Fruit fly (Drosophila melanogaster) whole organism, embryonic: Measurements from ENCODE around the gene unc-119.

Experiments used
- Abd-B ChIP-seq: fragments of 200-800 bp; sonication (Bioruptor generic); optimal IDR thresholded peaks from 2 replicates; lab custom pipeline; 2018; ENCODE audit warnings: missing biosample characterization, mild to moderate bottlenecking, missing genetic modification characterization, moderate library complexity
- Atf6 ChIP-seq: fragments of 200-800 bp; sonication (Bioruptor generic); IDR thresholded peaks from 2 replicates; pipeline ENCODE4 v1.3.6; 2022; ENCODE audit warnings: missing biosample characterization, missing genetic modification characterization
- CG10209 ChIP-seq: fragments of 200-800 bp; sonication (Bioruptor generic); optimal IDR thresholded peaks from 3 replicates; lab custom pipeline; 2017; ENCODE audit warnings: missing biosample characterization, mild to moderate bottlenecking, missing genetic modification characterization, missing genetic modification reagents
- CG10267 ChIP-seq: fragments of 200-800 bp; sonication (Bioruptor generic); optimal IDR thresholded peaks from 2 replicates; lab custom pipeline; 2018; ENCODE audit warnings: missing biosample characterization, mild to moderate bottlenecking, missing genetic modification characterization, moderate library complexity
- CG10959 ChIP-seq: fragments of 200-800 bp; sonication (Bioruptor generic); IDR thresholded peaks from 2 replicates; pipeline ENCODE4 v1.3.6; 2022; ENCODE audit warnings: missing biosample characterization, missing genetic modification characterization
- CG11398 ChIP-seq: fragments of 200-800 bp; sonication (Bioruptor generic); optimal IDR thresholded peaks from 2 replicates; lab custom pipeline; 2016; ENCODE audit warnings: missing biosample characterization, missing genetic modification characterization
- CG11560 ChIP-seq: fragments of 200-800 bp; sonication (Bioruptor generic); IDR thresholded peaks from 3 replicates; pipeline ENCODE4 v1.3.6; 2022; ENCODE audit warnings: missing biosample characterization, missing genetic modification characterization
- CG11695 ChIP-seq: fragments of 200-800 bp; sonication (Bioruptor generic); IDR thresholded peaks from 3 replicates; pipeline ENCODE4 v1.3.6; 2022; ENCODE audit warnings: missing biosample characterization, missing genetic modification characterization
- CG12659 ChIP-seq: fragments of 200-800 bp; sonication (Bioruptor generic); optimal IDR thresholded peaks from 3 replicates; lab custom pipeline; 2017; ENCODE audit warnings: mild to moderate bottlenecking, missing biosample characterization, missing genetic modification reagents, missing genetic modification characterization
- CG13123 ChIP-seq: fragments of 200-800 bp; sonication (Bioruptor generic); optimal IDR thresholded peaks from 2 replicates; lab custom pipeline; 2016; ENCODE audit warnings: missing biosample characterization, missing genetic modification characterization
- CG13624 ChIP-seq: fragments of 200-800 bp; sonication (Bioruptor generic); optimal IDR thresholded peaks from 2 replicates; lab custom pipeline; 2016; ENCODE audit warnings: missing biosample characterization, missing genetic modification characterization
- CG14441 ChIP-seq: fragments of 200-800 bp; sonication (Bioruptor generic); IDR thresholded peaks from 2 replicates; pipeline ENCODE4 v1.3.6; 2022; ENCODE audit warnings: missing biosample characterization, missing genetic modification characterization
- CG15269 ChIP-seq: fragments of 200-800 bp; sonication (Bioruptor generic); optimal IDR thresholded peaks from 2 replicates; lab custom pipeline; 2018; ENCODE audit warnings: missing biosample characterization, mild to moderate bottlenecking, missing genetic modification characterization, moderate library complexity
- CG15479 ChIP-seq: fragments of 200-800 bp; sonication (Bioruptor generic); optimal IDR thresholded peaks from 3 replicates; lab custom pipeline; 2019; ENCODE audit warnings: missing biosample characterization, mild to moderate bottlenecking, missing genetic modification characterization, moderate library complexity
- CG15514 ChIP-seq: fragments of 200-800 bp; sonication (Bioruptor generic); optimal IDR thresholded peaks from 3 replicates; lab custom pipeline; 2017; ENCODE audit warnings: missing biosample characterization, missing genetic modification characterization, mild to moderate bottlenecking, moderate library complexity, missing genetic modification reagents
- CG17802 ChIP-seq: fragments of 200-800 bp; sonication (Bioruptor generic); optimal IDR thresholded peaks from 2 replicates; lab custom pipeline; 2018; ENCODE audit warnings: missing biosample characterization, mild to moderate bottlenecking, missing genetic modification characterization, moderate library complexity
- CG1832 ChIP-seq: fragments of 200-800 bp; sonication (Bioruptor generic); optimal IDR thresholded peaks from 2 replicates; lab custom pipeline; 2017; ENCODE audit warnings: missing biosample characterization, mild to moderate bottlenecking, missing genetic modification characterization, inconsistent platforms
- CG2116 ChIP-seq: fragments of 200-800 bp; sonication (Bioruptor generic); optimal IDR thresholded peaks from 3 replicates; lab custom pipeline; 2018; ENCODE audit warnings: missing biosample characterization, mild to moderate bottlenecking, missing genetic modification characterization
- CG30403 ChIP-seq: fragments of 200-800 bp; sonication (Bioruptor generic); optimal IDR thresholded peaks from 3 replicates; lab custom pipeline; 2016; ENCODE audit warnings: missing biosample characterization, missing genetic modification characterization
- CG32772 ChIP-seq: fragments of 200-800 bp; sonication (Bioruptor generic); IDR thresholded peaks from 2 replicates; pipeline ENCODE4 v1.3.6; 2022; ENCODE audit warnings: missing biosample characterization, missing genetic modification characterization
- CG33213 ChIP-seq: fragments of 200-800 bp; sonication (Bioruptor generic); optimal IDR thresholded peaks from 3 replicates; lab custom pipeline; 2016; ENCODE audit warnings: missing biosample characterization, missing genetic modification characterization
- CG43689 ChIP-seq: fragments of 200-800 bp; sonication (Bioruptor generic); IDR thresholded peaks from 2 replicates; pipeline ENCODE4 v1.3.6; 2022; ENCODE audit warnings: missing biosample characterization, missing genetic modification characterization
- CG6689 ChIP-seq: fragments of 200-800 bp; sonication (Bioruptor generic); IDR thresholded peaks from 2 replicates; pipeline ENCODE4 v1.3.6; 2022; ENCODE audit warnings: missing biosample characterization, missing genetic modification characterization
- CG7928 ChIP-seq: fragments of 200-800 bp; sonication (Bioruptor generic); optimal IDR thresholded peaks from 2 replicates; lab custom pipeline; 2017; ENCODE audit warnings: missing biosample characterization, mild to moderate bottlenecking, missing genetic modification characterization
- Dip3 ChIP-seq: fragments of 200-800 bp; sonication (Bioruptor generic); optimal IDR thresholded peaks from 3 replicates; lab custom pipeline; 2016; ENCODE audit warnings: missing biosample characterization, missing genetic modification characterization
- Dp ChIP-seq: fragments of 200-800 bp; sonication (Bioruptor generic); optimal IDR thresholded peaks from 2 replicates; lab custom pipeline; 2018; ENCODE audit warnings: missing biosample characterization, mild to moderate bottlenecking, missing genetic modification characterization, moderate library complexity
- Drgx ChIP-seq: fragments of 200-800 bp; sonication (Bioruptor generic); IDR thresholded peaks from 2 replicates; pipeline ENCODE4 v1.3.6; 2022; ENCODE audit warnings: missing biosample characterization, missing genetic modification characterization
- E2f2 ChIP-seq: fragments of 200-800 bp; sonication (Bioruptor generic); IDR thresholded peaks from 2 replicates; pipeline ENCODE4 v1.3.6; 2022; ENCODE audit warnings: missing biosample characterization, missing genetic modification characterization
- Jarid2 ChIP-seq: fragments of 200-800 bp; sonication (Bioruptor generic); optimal IDR thresholded peaks from 3 replicates; lab custom pipeline; 2017; ENCODE audit warnings: mild to moderate bottlenecking, missing biosample characterization, missing genetic modification reagents, missing genetic modification characterization
- Nf-YB ChIP-seq: fragments of 200-800 bp; sonication (Bioruptor generic); optimal IDR thresholded peaks from 3 replicates; lab custom pipeline; 2019; ENCODE audit warnings: missing biosample characterization, mild to moderate bottlenecking, missing genetic modification characterization, moderate library complexity
- Poxn ChIP-seq: fragments of 200-800 bp; sonication (Bioruptor generic); IDR thresholded peaks from 2 replicates; pipeline ENCODE4 v1.3.6; 2022; ENCODE audit warnings: missing biosample characterization, missing genetic modification characterization
- Ptx1 ChIP-seq: fragments of 200-800 bp; sonication (Bioruptor generic); IDR thresholded peaks from 2 replicates; pipeline ENCODE4 v1.3.6; 2022; ENCODE audit warnings: missing biosample characterization, missing genetic modification characterization
- Ssrp ChIP-seq: fragments of 200-800 bp; sonication (Bioruptor generic); optimal IDR thresholded peaks from 2 replicates; lab custom pipeline; 2018; ENCODE audit warnings: missing biosample characterization, mild to moderate bottlenecking, missing genetic modification characterization, moderate library complexity
- TFAM ChIP-seq: fragments of 200-800 bp; sonication (Bioruptor generic); optimal IDR thresholded peaks from 2 replicates; lab custom pipeline; 2017; ENCODE audit warnings: missing biosample characterization, missing genetic modification characterization, inconsistent platforms
- Trl ChIP-seq, 3 experiments: fragments of >200 bp in 2 of 3; fragments of 200-800 bp in 1 of 3; sonication (Bioruptor generic) in 1 of 3; optimal IDR thresholded peaks; 2 replicates in 1 of 3; 3 replicates in 2 of 3; lab custom pipeline; 2016 to 2017; ENCODE audit warnings: missing biosample characterization in 1 of 3, missing genetic modification characterization in 1 of 3
- chinmo ChIP-seq: fragments of 200-800 bp; sonication (Bioruptor generic); IDR thresholded peaks from 4 replicates; pipeline ENCODE4 v1.3.6; 2022; ENCODE audit warnings: missing biosample characterization, missing genetic modification characterization; ENCODE audit not compliant: partially characterized antibody
- cwo ChIP-seq: fragments of 200-800 bp; sonication (Bioruptor generic); optimal IDR thresholded peaks from 3 replicates; lab custom pipeline; 2017; ENCODE audit warnings: missing biosample characterization, missing genetic modification characterization, mild to moderate bottlenecking, moderate library complexity, missing genetic modification reagents
- eyg ChIP-seq: fragments of 200-800 bp; sonication (Bioruptor generic); optimal IDR thresholded peaks from 3 replicates; lab custom pipeline; 2016; ENCODE audit warnings: missing biosample characterization, missing genetic modification characterization
- gce ChIP-seq: fragments of 200-800 bp; sonication (Bioruptor generic); IDR thresholded peaks from 3 replicates; pipeline ENCODE4 v1.3.6; 2022; ENCODE audit warnings: missing biosample characterization, missing genetic modification characterization
- gt ChIP-seq: fragments of 200-800 bp; sonication (Bioruptor generic); IDR thresholded peaks from 2 replicates; pipeline ENCODE4 v1.3.6; 2022; ENCODE audit warnings: missing biosample characterization, missing genetic modification characterization
- ham ChIP-seq: fragments of 200-800 bp; sonication (Bioruptor generic); IDR thresholded peaks from 2 replicates; pipeline ENCODE4 v1.3.6; 2022; ENCODE audit warnings: missing biosample characterization, missing genetic modification characterization
- her ChIP-seq: fragments of 200-800 bp; sonication (Bioruptor generic); optimal IDR thresholded peaks from 2 replicates; lab custom pipeline; 2016; ENCODE audit warnings: missing biosample characterization, missing genetic modification characterization
- lola ChIP-seq, 3 experiments: fragments of >200 bp in 2 of 3; fragments of 200-800 bp in 1 of 3; sonication (Bioruptor generic) in 1 of 3; optimal IDR thresholded peaks; 2 replicates each; lab custom pipeline; 2017 to 2019; ENCODE audit warnings: missing biosample characterization in 3 of 3, missing genetic modification characterization in 3 of 3, mild to moderate bottlenecking in 1 of 3, moderate library complexity in 1 of 3
- pum ChIP-seq: fragments of 200-800 bp; sonication (Bioruptor generic); optimal IDR thresholded peaks from 2 replicates; lab custom pipeline; 2016; ENCODE audit warnings: missing biosample characterization, missing genetic modification characterization
- ranshi ChIP-seq: fragments of 200-800 bp; sonication (Bioruptor generic); IDR thresholded peaks from 2 replicates; pipeline ENCODE4 v1.3.6; 2022; ENCODE audit warnings: missing biosample characterization, missing genetic modification characterization
- seq ChIP-seq: fragments of 200-800 bp; sonication (Bioruptor generic); IDR thresholded peaks from 2 replicates; pipeline ENCODE4 v1.3.6; 2022; ENCODE audit warnings: missing biosample characterization, missing genetic modification characterization
- ssp ChIP-seq: fragments of 200-800 bp; sonication (Bioruptor generic); IDR thresholded peaks from 2 replicates; pipeline ENCODE4 v1.3.6; 2022; ENCODE audit warnings: missing biosample characterization, missing genetic modification characterization
- tna ChIP-seq: fragments of 200-800 bp; sonication (Bioruptor generic); IDR thresholded peaks from 2 replicates; pipeline ENCODE4 v1.3.6; 2022; ENCODE audit warnings: missing biosample characterization, missing genetic modification characterization; ENCODE audit not compliant: partially characterized antibody
- wek ChIP-seq: fragments of 200-800 bp; sonication (Bioruptor generic); optimal IDR thresholded peaks from 3 replicates; lab custom pipeline; 2018; ENCODE audit warnings: missing biosample characterization, mild to moderate bottlenecking, missing genetic modification characterization, moderate library complexity

Gene unc-119

dm6 chrX:7324816-7325246 lies 33.7 kb upstream of the unc-119 start (continued):
- TF ChIP-seq ssp (GFP tag; lab: Robert Waterston, UW): peak; percentile 86
- peak; percentile 95 for TF ChIP-seq Atf6 (GFP tag; lab: Robert Waterston, UW)
- TF ChIP-seq Drgx: peak; percentile 98
- TF ChIP-seq CG33213 (GFP tag; lab: Kevin White, UChicago): peak; percentile 60
- TF ChIP-seq Dp (GFP tag; lab: Kevin White, UChicago): no peak
- peak; percentile 95 for TF ChIP-seq ranshi (GFP tag; lab: Robert Waterston, UW)
- TF ChIP-seq Trl (optimal IDR thresholded peaks at IDR 0.05; lab: Kevin White, UChicago): no peak
- TF ChIP-seq Trl (GFP tag; optimal IDR thresholded peaks at IDR 0.05; lab: Kevin White, UChicago): peak; percentile 74
- TF ChIP-seq CG10267 (tag; lab: Kevin White, UChicago): peak; percentile 96
- peak; percentile 96 for TF ChIP-seq CG6689 (GFP tag; lab: Robert Waterston, UW)
- peak; percentile 92 for TF ChIP-seq cwo (GFP tag; lab: Kevin White, UChicago)
- peak; percentile 79 for TF ChIP-seq gt (GFP tag; lab: Robert Waterston, UW)
- TF ChIP-seq CG17802 (tag; lab: Kevin White, UChicago): peak; percentile 72
- TF ChIP-seq Ptx1: peak; percentile 96
- no peak for TF ChIP-seq her (GFP tag; lab: Kevin White, UChicago)
- TF ChIP-seq Abd-B: peak; percentile 93
- peak; percentile 57 for TF ChIP-seq Dip3 (GFP tag; lab: Kevin White, UChicago)
- peak; percentile 60 for TF ChIP-seq CG15479 (GFP tag; lab: Kevin White, UChicago)
- peak; percentile 83 for TF ChIP-seq CG15514 (GFP tag; lab: Kevin White, UChicago)
- TF ChIP-seq eyg (GFP tag; lab: Kevin White, UChicago): peak; percentile 64
- TF ChIP-seq CG1832 (GFP tag; lab: Kevin White, UChicago): peak; percentile 67
- peak; percentile 79 for TF ChIP-seq E2f2
- TF ChIP-seq pum (GFP tag; lab: Kevin White, UChicago): peak; percentile 76
- TF ChIP-seq wek: peak; percentile 83
- peak; percentile 94 for TF ChIP-seq gce
- TF ChIP-seq seq (GFP tag; lab: Robert Waterston, UW): peak; percentile 94
- peak; percentile 94 for TF ChIP-seq CG32772 (GFP tag; lab: Robert Waterston, UW)
- TF ChIP-seq CG30403 (GFP tag; lab: Kevin White, UChicago): peak; percentile 96
- peak; percentile 97 for TF ChIP-seq CG11695
- peak; percentile 97 for TF ChIP-seq Ssrp (tag; lab: Kevin White, UChicago)
- peak; percentile 92 for TF ChIP-seq CG14441 (GFP tag; lab: Robert Waterston, UW)
- TF ChIP-seq tna: no peak
- TF ChIP-seq Jarid2 (GFP tag; lab: Kevin White, UChicago): peak; percentile 81
- TF ChIP-seq TFAM (GFP tag; lab: Kevin White, UChicago): peak; percentile 90
- peak; percentile 60 for TF ChIP-seq CG13624 (GFP tag; lab: Kevin White, UChicago)
- TF ChIP-seq CG7928: peak; percentile 69
- TF ChIP-seq ham (GFP tag; lab: Robert Waterston, UW): peak; percentile 59; the same call in 1 of the 2 replicates
- peak; percentile 96 for TF ChIP-seq CG10209 (GFP tag; lab: Kevin White, UChicago)
- TF ChIP-seq Poxn: 0 out of 2 replicates have a peak, but pooled peaks have one; percentile 24
- peak in 1 of 3 experiments; percentile 98 for TF ChIP-seq lola (GFP tag; optimal IDR thresholded peaks at IDR 0.05; lab: Kevin White, UChicago)
- peak; percentile 94 for TF ChIP-seq CG10959
- peak; percentile 87 for TF ChIP-seq CG13123
- TF ChIP-seq chinmo (GFP tag; lab: Robert Waterston, UW): no peak
- peak; percentile 82 for TF ChIP-seq CG11560 (tag; lab: Robert Waterston, UW)
- TF ChIP-seq CG11398: peak; percentile 77
- peak; percentile 61 for TF ChIP-seq CG2116
- peak; percentile 91 for TF ChIP-seq CG43689 (GFP tag; lab: Robert Waterston, UW)
- TF ChIP-seq Nf-YB (GFP tag; lab: Kevin White, UChicago): peak; percentile 86
- TF ChIP-seq CG15269 (tag; lab: Kevin White, UChicago): peak; percentile 98
- TF ChIP-seq CG12659 (GFP tag; lab: Kevin White, UChicago): peak; percentile 96
